Fruit fly (Drosophila melanogaster) whole organism, embryonic: ENCODE results near the gene Hsp70Ba.

Experiments used
- Abd-B ChIP-seq: fragments of 200-800 bp; sonication (Bioruptor generic); optimal IDR thresholded peaks from 2 replicates; lab custom pipeline; 2018; ENCODE audit warnings: missing biosample characterization, mild to moderate bottlenecking, missing genetic modification characterization, moderate library complexity
- CG13287 ChIP-seq: fragments of 200-800 bp; sonication (Bioruptor generic); IDR thresholded peaks from 2 replicates; pipeline ENCODE4 v1.3.6; 2022; ENCODE audit warnings: missing biosample characterization, missing genetic modification characterization; ENCODE audit not compliant: partially characterized antibody
- CG13296 ChIP-seq: fragments of 200-800 bp; sonication (Bioruptor generic); optimal IDR thresholded peaks from 3 replicates; lab custom pipeline; 2018; ENCODE audit warnings: missing biosample characterization, mild to moderate bottlenecking, missing genetic modification characterization
- CG14710 ChIP-seq: fragments of 200-800 bp; sonication (Bioruptor generic); optimal IDR thresholded peaks from 3 replicates; lab custom pipeline; 2019; ENCODE audit warnings: missing biosample characterization, mild to moderate bottlenecking, missing genetic modification characterization, moderate library complexity
- CG1602 ChIP-seq: fragments of 200-800 bp; sonication (Bioruptor generic); optimal IDR thresholded peaks from 3 replicates; lab custom pipeline; 2016; ENCODE audit warnings: missing biosample characterization, missing genetic modification characterization
- CG16813 ChIP-seq: fragments of 200-800 bp; sonication (Bioruptor generic); IDR thresholded peaks from 3 replicates; pipeline ENCODE4 v1.3.6; 2022; ENCODE audit warnings: missing biosample characterization, missing genetic modification characterization; ENCODE audit not compliant: partially characterized antibody
- CG17361 ChIP-seq: fragments of 200-800 bp; sonication (Bioruptor generic); IDR thresholded peaks from 3 replicates; pipeline ENCODE4 v1.3.6; 2022; ENCODE audit warnings: missing biosample characterization, missing genetic modification characterization
- CG18599 ChIP-seq: fragments of 200-800 bp; sonication (Bioruptor generic); optimal IDR thresholded peaks from 3 replicates; lab custom pipeline; 2017; ENCODE audit warnings: missing biosample characterization, missing genetic modification characterization, mild to moderate bottlenecking, moderate library complexity, missing genetic modification reagents
- CG2199 ChIP-seq: fragments of 200-800 bp; sonication (Bioruptor generic); IDR thresholded peaks from 3 replicates; pipeline ENCODE4 v1.3.6; 2022; ENCODE audit warnings: missing biosample characterization, missing genetic modification characterization
- CG5245 ChIP-seq: fragments of 200-800 bp; sonication (Bioruptor generic); optimal IDR thresholded peaks from 3 replicates; lab custom pipeline; 2016; ENCODE audit warnings: missing biosample characterization, missing genetic modification characterization
- CG6683 ChIP-seq: fragments of 200-800 bp; sonication (Bioruptor generic); optimal IDR thresholded peaks from 2 replicates; lab custom pipeline; 2017; ENCODE audit warnings: missing biosample characterization, mild to moderate bottlenecking, missing genetic modification characterization, missing genetic modification reagents
- CG8359 ChIP-seq: fragments of 200-800 bp; sonication (Bioruptor generic); optimal IDR thresholded peaks from 2 replicates; lab custom pipeline; 2017; ENCODE audit warnings: missing biosample characterization, mild to moderate bottlenecking, missing genetic modification characterization, borderline replicate concordance
- CG9215 ChIP-seq: fragments of 200-800 bp; sonication (Bioruptor generic); IDR thresholded peaks from 2 replicates; pipeline ENCODE4 v1.3.6; 2022; ENCODE audit warnings: missing biosample characterization, missing genetic modification characterization
- CG9609 ChIP-seq: fragments of 200-800 bp; sonication (Bioruptor generic); optimal IDR thresholded peaks from 3 replicates; lab custom pipeline; 2016; ENCODE audit warnings: missing biosample characterization, missing genetic modification characterization
- CG9817 ChIP-seq: fragments of 200-800 bp; sonication (Bioruptor generic); optimal IDR thresholded peaks from 2 replicates; lab custom pipeline; 2018; ENCODE audit warnings: missing biosample characterization, mild to moderate bottlenecking, missing genetic modification characterization, moderate library complexity
- D ChIP-seq, 2 experiments: fragments of 200-800 bp in 1 of 2; fragments of >200 bp in 1 of 2; sonication (Bioruptor generic) in 1 of 2; optimal IDR thresholded peaks; 2 replicates in 1 of 2; 3 replicates in 1 of 2; lab custom pipeline; 2017; ENCODE audit warnings: mild to moderate bottlenecking in 1 of 2, missing biosample characterization in 1 of 2, missing genetic modification characterization in 1 of 2, missing genetic modification reagents in 1 of 2
- Doc2 ChIP-seq: fragments of 200-800 bp; sonication (Bioruptor generic); IDR thresholded peaks from 2 replicates; pipeline ENCODE4 v1.3.6; 2022; ENCODE audit warnings: missing biosample characterization, missing genetic modification characterization
- Doc3 ChIP-seq: fragments of 200-800 bp; sonication (Bioruptor generic); IDR thresholded peaks from 3 replicates; pipeline ENCODE4 v1.3.6; 2022; ENCODE audit warnings: missing biosample characterization, missing genetic modification characterization; ENCODE audit not compliant: partially characterized antibody
- Dp ChIP-seq: fragments of 200-800 bp; sonication (Bioruptor generic); optimal IDR thresholded peaks from 2 replicates; lab custom pipeline; 2018; ENCODE audit warnings: missing biosample characterization, mild to moderate bottlenecking, missing genetic modification characterization, moderate library complexity
- E2f2 ChIP-seq: fragments of 200-800 bp; sonication (Bioruptor generic); IDR thresholded peaks from 2 replicates; pipeline ENCODE4 v1.3.6; 2022; ENCODE audit warnings: missing biosample characterization, missing genetic modification characterization
- HLHmδ ChIP-seq: fragments of 200-800 bp; sonication (Bioruptor generic); optimal IDR thresholded peaks from 2 replicates; lab custom pipeline; 2018; ENCODE audit warnings: missing biosample characterization, mild to moderate bottlenecking, missing genetic modification characterization, moderate library complexity
- Hr39 ChIP-seq: fragments of >200 bp; optimal IDR thresholded peaks from 2 replicates; lab custom pipeline; 2017
- Lim3 ChIP-seq: fragments of 200-800 bp; sonication (Bioruptor generic); IDR thresholded peaks from 2 replicates; pipeline ENCODE4 v1.3.6; 2022; ENCODE audit warnings: missing biosample characterization, missing genetic modification characterization
- MBD-R2 ChIP-seq: fragments of 200-800 bp; sonication (Bioruptor generic); IDR thresholded peaks from 2 replicates; pipeline ENCODE4 v1.3.6; 2022; ENCODE audit warnings: missing biosample characterization, missing genetic modification characterization
- Med ChIP-seq: fragments of 200-800 bp; sonication (Bioruptor generic); peaks from one replicate; lab custom pipeline; 2016; ENCODE audit warnings: missing biosample characterization, missing genetic modification characterization, mild to moderate bottlenecking, inconsistent platforms, moderate library complexity
- Meics ChIP-seq: fragments of 200-800 bp; sonication (Bioruptor generic); optimal IDR thresholded peaks from 2 replicates; lab custom pipeline; 2017; ENCODE audit warnings: missing biosample characterization, mild to moderate bottlenecking, missing genetic modification characterization
- Rfx ChIP-seq: fragments of 200-800 bp; sonication (Bioruptor generic); IDR thresholded peaks from 2 replicates; pipeline ENCODE4 v1.3.6; 2022; ENCODE audit warnings: missing biosample characterization, missing genetic modification characterization
- Six4 ChIP-seq: fragments of 200-800 bp; sonication (Bioruptor generic); optimal IDR thresholded peaks from 2 replicates; lab custom pipeline; 2016; ENCODE audit warnings: missing biosample characterization, missing genetic modification characterization
- Tbp ChIP-seq: fragments of >200 bp; optimal IDR thresholded peaks from 2 replicates; lab custom pipeline; 2018; ENCODE audit warnings: missing biosample characterization, missing genetic modification characterization
- ash1 ChIP-seq: fragments of 200-800 bp; sonication (Bioruptor generic); optimal IDR thresholded peaks from 2 replicates; lab custom pipeline; 2018; ENCODE audit warnings: missing biosample characterization, mild to moderate bottlenecking, missing genetic modification characterization
- chn ChIP-seq: fragments of 200-800 bp; sonication (Bioruptor generic); optimal IDR thresholded peaks from 2 replicates; lab custom pipeline; 2016; ENCODE audit warnings: missing biosample characterization, missing genetic modification characterization
- croc ChIP-seq: fragments of 200-800 bp; sonication (Bioruptor generic); conservative IDR thresholded peaks from 3 replicates; pipeline ENCODE4 v1.3.6; 2022; ENCODE audit warnings: missing biosample characterization, missing genetic modification characterization
- danr ChIP-seq: fragments of 200-800 bp; sonication (Bioruptor generic); IDR thresholded peaks from 2 replicates; pipeline ENCODE4 v1.3.6; 2022; ENCODE audit warnings: missing biosample characterization, missing genetic modification characterization
- dati ChIP-seq: fragments of 200-800 bp; sonication (Bioruptor generic); IDR thresholded peaks from 2 replicates; pipeline ENCODE4 v1.3.6; 2022; ENCODE audit warnings: missing biosample characterization, missing genetic modification characterization
- en ChIP-seq: fragments of 200-800 bp; sonication (Bioruptor generic); optimal IDR thresholded peaks from 2 replicates; lab custom pipeline; 2016; ENCODE audit warnings: missing biosample characterization, missing genetic modification characterization
- gfzf ChIP-seq: fragments of 200-800 bp; sonication (Bioruptor generic); optimal IDR thresholded peaks from 2 replicates; lab custom pipeline; 2016; ENCODE audit warnings: missing biosample characterization, mild to moderate bottlenecking, missing genetic modification characterization, moderate library complexity
- gro ChIP-seq: fragments of 200-800 bp; sonication (Bioruptor generic); optimal IDR thresholded peaks from 2 replicates; lab custom pipeline; 2016; ENCODE audit warnings: missing biosample characterization, missing genetic modification characterization
- gsb ChIP-seq: fragments of 200-800 bp; sonication (Bioruptor generic); IDR thresholded peaks from 2 replicates; pipeline ENCODE4 v1.3.6; 2022; ENCODE audit warnings: missing biosample characterization, missing genetic modification characterization
- knrl ChIP-seq: fragments of 200-800 bp; sonication (Bioruptor generic); IDR thresholded peaks from 3 replicates; pipeline ENCODE4 v1.3.6; 2022; ENCODE audit warnings: missing biosample characterization, missing genetic modification characterization; ENCODE audit not compliant: partially characterized antibody
- lbe ChIP-seq: fragments of 200-800 bp; sonication (Bioruptor generic); optimal IDR thresholded peaks from 2 replicates; lab custom pipeline; 2016; ENCODE audit warnings: missing biosample characterization, mild to moderate bottlenecking, missing genetic modification characterization
- oc ChIP-seq: fragments of 200-800 bp; sonication (Bioruptor generic); optimal IDR thresholded peaks from 2 replicates; lab custom pipeline; 2018; ENCODE audit warnings: missing biosample characterization, mild to moderate bottlenecking, missing genetic modification characterization, moderate library complexity
- odd ChIP-seq: fragments of 200-800 bp; sonication (Bioruptor generic); optimal IDR thresholded peaks from 2 replicates; lab custom pipeline; 2017; ENCODE audit warnings: missing biosample characterization, mild to moderate bottlenecking, missing genetic modification characterization
- onecut ChIP-seq: fragments of 200-800 bp; sonication (Bioruptor generic); IDR thresholded peaks from 2 replicates; pipeline ENCODE4 v1.3.6; 2022; ENCODE audit warnings: missing biosample characterization, missing genetic modification characterization
- pzg ChIP-seq: fragments of 200-800 bp; sonication (Bioruptor generic); optimal IDR thresholded peaks from 3 replicates; lab custom pipeline; 2018; ENCODE audit warnings: missing biosample characterization, mild to moderate bottlenecking, missing genetic modification characterization, moderate library complexity
- sens ChIP-seq: fragments of 200-800 bp; sonication (Bioruptor generic); peaks from one replicate; lab custom pipeline; 2016; ENCODE audit warnings: missing biosample characterization, missing genetic modification characterization
- sim ChIP-seq: fragments of 200-800 bp; sonication (Bioruptor generic); IDR thresholded peaks from 2 replicates; pipeline ENCODE4 v1.3.6; 2022; ENCODE audit warnings: missing biosample characterization, missing genetic modification characterization
- sob ChIP-seq: fragments of 200-800 bp; sonication (Bioruptor generic); IDR thresholded peaks from 2 replicates; pipeline ENCODE4 v1.3.6; 2022; ENCODE audit warnings: missing biosample characterization, missing genetic modification characterization
- tll ChIP-seq, 2 experiments: fragments of 200-800 bp in 1 of 2; fragments of >200 bp in 1 of 2; sonication (Bioruptor generic) in 1 of 2; optimal IDR thresholded peaks; 2 replicates each; lab custom pipeline; 2017 to 2019; ENCODE audit warnings: missing biosample characterization in 2 of 2, missing genetic modification characterization in 2 of 2, mild to moderate bottlenecking in 1 of 2, moderate library complexity in 1 of 2
- twi ChIP-seq: fragments of 200-800 bp; optimal IDR thresholded peaks from 2 replicates; lab custom pipeline; 2019; ENCODE audit warnings: missing biosample characterization, mild to moderate bottlenecking, missing genetic modification characterization, moderate library complexity
- tx ChIP-seq: fragments of 200-800 bp; sonication (Bioruptor generic); optimal IDR thresholded peaks from 2 replicates; lab custom pipeline; 2016; ENCODE audit warnings: missing biosample characterization, missing genetic modification characterization
- wor ChIP-seq: fragments of 200-800 bp; sonication (Bioruptor generic); IDR thresholded peaks from 2 replicates; pipeline ENCODE4 v1.3.6; 2022; ENCODE audit warnings: missing biosample characterization, missing genetic modification characterization

Hsp70Ba gene

dm6 chr3R:12451376-12451775, 16.2 kb downstream of the Hsp70Ba start (continued):
- TF ChIP-seq Lim3 (no peak), tx (GFP tag; lab: Kevin White, UChicago) (no peak), sens (GFP tag; lab: Kevin White, UChicago) (peak; percentile 77), CG9215 (GFP tag; lab: Robert Waterston, UW) (no peak), en (GFP tag; lab: Kevin White, UChicago) (no peak), CG17361 (GFP tag; lab: Robert Waterston, UW) (no peak), CG6683 (GFP tag; lab: Kevin White, UChicago) (no peak), CG9817 (tag; lab: Kevin White, UChicago) (peak; percentile 3), Rfx (peak; percentile 23; the same call in 1 of the 2 replicates), CG16813 (GFP tag; lab: Robert Waterston, UW) (no peak), CG8359 (GFP tag; lab: Kevin White, UChicago) (no peak), Meics (GFP tag; lab: Kevin White, UChicago) (peak; percentile 12), croc (GFP tag; lab: Robert Waterston, UW) (no peak), MBD-R2 (no peak), CG14710 (tag; lab: Kevin White, UChicago) (no peak), Med (GFP tag; lab: Kevin White, UChicago) (peak; percentile 80), danr (no peak), ash1 (GFP tag; lab: Kevin White, UChicago) (no peak), E2f2 (peak; percentile 13; the same call in 1 of the 2 replicates), Dp (no peak), knrl (no peak), Doc3 (GFP tag; lab: Robert Waterston, UW) (no peak), CG9609 (GFP tag; lab: Kevin White, UChicago) (no peak), CG13287 (GFP tag; lab: Robert Waterston, UW) (no peak), tll (GFP tag; optimal IDR thresholded peaks at IDR 0.05; lab: Kevin White, UChicago) (no peak), Hr39 (lab: Kevin White, UChicago) (no peak), CG2199 (GFP tag; lab: Robert Waterston, UW) (no peak), CG1602 (GFP tag; lab: Kevin White, UChicago) (no peak), twi (tag; lab: Kevin White, UChicago) (no peak), chn (GFP tag; lab: Kevin White, UChicago) (no peak), Abd-B (GFP tag; lab: Kevin White, UChicago) (no peak), Doc2 (GFP tag; lab: Robert Waterston, UW) (no peak), Tbp (GFP tag; lab: Kevin White, UChicago) (no peak), Six4 (GFP tag; lab: Kevin White, UChicago) (no peak), CG5245 (GFP tag; lab: Kevin White, UChicago) (peak; percentile 9), CG18599 (GFP tag; lab: Kevin White, UChicago) (no peak), onecut (GFP tag; lab: Robert Waterston, UW) (peak; percentile 48), CG13296 (peak; percentile 12), pzg (GFP tag; lab: Kevin White, UChicago) (no peak), wor (GFP tag; lab: Robert Waterston, UW) (no peak), oc (tag; lab: Kevin White, UChicago) (no peak), sob (GFP tag; lab: Robert Waterston, UW) (no peak), gfzf (GFP tag; lab: Kevin White, UChicago) (no peak), odd (peak; percentile 6), dati (GFP tag; lab: Robert Waterston, UW) (no peak), gro (GFP tag; lab: Kevin White, UChicago) (no peak), sim (no peak), gsb (GFP tag; lab: Robert Waterston, UW) (0 out of 2 replicates have a peak, but pooled peaks have one; percentile 6), HLHmδ (GFP tag; lab: Kevin White, UChicago) (no peak), lbe (GFP tag; lab: Kevin White, UChicago) (no peak), D (optimal IDR thresholded peaks at IDR 0.05; lab: Kevin White, UChicago) (no peak), D (GFP tag; optimal IDR thresholded peaks at IDR 0.05; lab: Kevin White, UChicago) (no peak)
